Fruit fly (Drosophila melanogaster) whole organism, embryonic: ENCODE results near the gene CG32388.
A peak's percentile ranks its signal among the peaks of the same experiment; 100 is the strongest.

Experiments used
- Bgb ChIP-seq: fragments of 200-800 bp; sonication (Bioruptor generic); IDR thresholded peaks from 2 replicates; pipeline ENCODE4 v1.3.6; 2022; ENCODE audit warnings: missing biosample characterization, missing genetic modification characterization; ENCODE audit not compliant: partially characterized antibody
- BtbVII ChIP-seq: fragments of 200-800 bp; sonication (Bioruptor generic); optimal IDR thresholded peaks from 3 replicates; lab custom pipeline; 2017; ENCODE audit warnings: missing biosample characterization, mild to moderate bottlenecking, missing genetic modification characterization
- CG11247 ChIP-seq: fragments of 200-800 bp; sonication (Bioruptor generic); IDR thresholded peaks from 2 replicates; pipeline ENCODE4 v1.3.6; 2022; ENCODE audit warnings: missing biosample characterization, missing genetic modification characterization
- CG11456 ChIP-seq: fragments of 200-800 bp; sonication (Bioruptor generic); IDR thresholded peaks from 3 replicates; pipeline ENCODE4 v1.3.6; 2022; ENCODE audit warnings: missing biosample characterization, missing genetic modification characterization
- CG15011 ChIP-seq: fragments of 200-800 bp; sonication (Bioruptor generic); optimal IDR thresholded peaks from 3 replicates; lab custom pipeline; 2018; ENCODE audit warnings: missing biosample characterization, mild to moderate bottlenecking, missing genetic modification characterization
- CG15696 ChIP-seq: fragments of 200-800 bp; sonication (Bioruptor generic); optimal IDR thresholded peaks from 2 replicates; lab custom pipeline; 2019; ENCODE audit warnings: missing biosample characterization, mild to moderate bottlenecking, missing genetic modification characterization, moderate library complexity
- CG16813 ChIP-seq: fragments of 200-800 bp; sonication (Bioruptor generic); IDR thresholded peaks from 3 replicates; pipeline ENCODE4 v1.3.6; 2022; ENCODE audit warnings: missing biosample characterization, missing genetic modification characterization; ENCODE audit not compliant: partially characterized antibody
- CG18764 ChIP-seq: fragments of 200-800 bp; sonication (Bioruptor generic); optimal IDR thresholded peaks from 3 replicates; lab custom pipeline; 2016; ENCODE audit warnings: missing biosample characterization, missing genetic modification characterization
- CG2889 ChIP-seq: fragments of 200-800 bp; sonication (Bioruptor generic); IDR thresholded peaks from 3 replicates; pipeline ENCODE4 v1.3.6; 2022; ENCODE audit warnings: missing biosample characterization, missing genetic modification characterization
- CG3163 ChIP-seq: fragments of 200-800 bp; sonication (Bioruptor generic); optimal IDR thresholded peaks from 3 replicates; lab custom pipeline; 2016; ENCODE audit warnings: missing biosample characterization, missing genetic modification characterization
- CG3726 ChIP-seq: fragments of 200-800 bp; sonication (Bioruptor generic); IDR thresholded peaks from 3 replicates; pipeline ENCODE4, ENCODE4 v1.3.6; 2022; ENCODE audit warnings: missing biosample characterization, missing genetic modification characterization
- CG5953 ChIP-seq: fragments of 200-800 bp; sonication (Bioruptor generic); IDR thresholded peaks from 2 replicates; pipeline ENCODE4 v1.3.6; 2022; ENCODE audit warnings: missing biosample characterization, missing genetic modification characterization
- CG6654 ChIP-seq: fragments of 200-800 bp; sonication (Bioruptor generic); optimal IDR thresholded peaks from 2 replicates; lab custom pipeline; 2017; ENCODE audit warnings: missing biosample characterization, mild to moderate bottlenecking, missing genetic modification characterization
- Deaf1 ChIP-seq: fragments of 200-800 bp; optimal IDR thresholded peaks from 3 replicates; lab custom pipeline; 2019; ENCODE audit warnings: missing biosample characterization, mild to moderate bottlenecking, missing genetic modification characterization, moderate library complexity
- Drgx ChIP-seq: fragments of 200-800 bp; sonication (Bioruptor generic); IDR thresholded peaks from 2 replicates; pipeline ENCODE4 v1.3.6; 2022; ENCODE audit warnings: missing biosample characterization, missing genetic modification characterization
- HLH4C ChIP-seq: fragments of 200-800 bp; sonication (Bioruptor generic); IDR thresholded peaks from 3 replicates; pipeline ENCODE4 v1.3.6; 2022; ENCODE audit warnings: missing biosample characterization, missing genetic modification characterization; ENCODE audit not compliant: partially characterized antibody
- Hr39 ChIP-seq: fragments of >200 bp; optimal IDR thresholded peaks from 2 replicates; lab custom pipeline; 2017
- Lhr ChIP-seq: fragments of 200-800 bp; sonication (Bioruptor generic); optimal IDR thresholded peaks from 3 replicates; lab custom pipeline; 2017; ENCODE audit warnings: mild to moderate bottlenecking, missing biosample characterization, missing genetic modification reagents, missing genetic modification characterization
- Mrtf ChIP-seq: fragments of 200-800 bp; sonication (Bioruptor generic); IDR thresholded peaks from 3 replicates; pipeline ENCODE4 v1.3.6; 2022; ENCODE audit warnings: missing biosample characterization, missing genetic modification characterization
- Nf-YB ChIP-seq: fragments of 200-800 bp; sonication (Bioruptor generic); optimal IDR thresholded peaks from 3 replicates; lab custom pipeline; 2019; ENCODE audit warnings: missing biosample characterization, mild to moderate bottlenecking, missing genetic modification characterization, moderate library complexity
- Nf-YC ChIP-seq: fragments of 200-800 bp; optimal IDR thresholded peaks from 3 replicates; lab custom pipeline; 2019; ENCODE audit warnings: missing biosample characterization, mild to moderate bottlenecking, missing genetic modification characterization, moderate library complexity
- Optix ChIP-seq: fragments of 200-800 bp; sonication (Bioruptor generic); IDR thresholded peaks from 3 replicates; pipeline ENCODE4 v1.3.6; 2022; ENCODE audit warnings: missing biosample characterization, missing genetic modification characterization
- Scr ChIP-seq: fragments of 200-800 bp; sonication (Bioruptor generic); IDR thresholded peaks from 2 replicates; pipeline ENCODE4 v1.3.6; 2022; ENCODE audit warnings: missing biosample characterization, missing genetic modification characterization; ENCODE audit not compliant: partially characterized antibody
- Trl ChIP-seq, 3 experiments: fragments of >200 bp in 2 of 3; fragments of 200-800 bp in 1 of 3; sonication (Bioruptor generic) in 1 of 3; optimal IDR thresholded peaks; 2 replicates in 1 of 3; 3 replicates in 2 of 3; lab custom pipeline; 2016 to 2017; ENCODE audit warnings: missing biosample characterization in 1 of 3, missing genetic modification characterization in 1 of 3
- YL-1 ChIP-seq: fragments of 200-800 bp; sonication (Bioruptor generic); optimal IDR thresholded peaks from 3 replicates; lab custom pipeline; 2017; ENCODE audit warnings: missing biosample characterization, mild to moderate bottlenecking, missing genetic modification characterization
- amos ChIP-seq: fragments of 200-800 bp; sonication (Bioruptor generic); IDR thresholded peaks from 2 replicates; pipeline ENCODE4 v1.3.6; 2022; ENCODE audit warnings: missing biosample characterization, missing genetic modification characterization; ENCODE audit not compliant: partially characterized antibody
- ato ChIP-seq: fragments of 200-800 bp; sonication (Bioruptor generic); IDR thresholded peaks from 2 replicates; pipeline ENCODE4 v1.3.6; 2022; ENCODE audit warnings: missing biosample characterization, missing genetic modification characterization; ENCODE audit not compliant: partially characterized antibody
- dpn ChIP-seq, 2 experiments: fragments of 200-800 bp; sonication (Bioruptor generic); optimal IDR thresholded peaks; 3 replicates each; lab custom pipeline; 2016; ENCODE audit warnings: missing biosample characterization in 2 of 2, missing genetic modification characterization in 2 of 2
- ftz-f1 ChIP-seq: fragments of 200-800 bp; sonication (Bioruptor generic); optimal IDR thresholded peaks from 2 replicates; lab custom pipeline; 2016; ENCODE audit warnings: missing biosample characterization, missing genetic modification characterization
- pzg ChIP-seq: fragments of 200-800 bp; sonication (Bioruptor generic); optimal IDR thresholded peaks from 3 replicates; lab custom pipeline; 2018; ENCODE audit warnings: missing biosample characterization, mild to moderate bottlenecking, missing genetic modification characterization, moderate library complexity
- sd ChIP-seq: fragments of 200-800 bp; sonication (Bioruptor generic); optimal IDR thresholded peaks from 3 replicates; lab custom pipeline; 2018; ENCODE audit warnings: missing biosample characterization, mild to moderate bottlenecking, missing genetic modification characterization, moderate library complexity
- seq ChIP-seq: fragments of 200-800 bp; sonication (Bioruptor generic); IDR thresholded peaks from 2 replicates; pipeline ENCODE4 v1.3.6; 2022; ENCODE audit warnings: missing biosample characterization, missing genetic modification characterization
- tna ChIP-seq: fragments of 200-800 bp; sonication (Bioruptor generic); IDR thresholded peaks from 2 replicates; pipeline ENCODE4 v1.3.6; 2022; ENCODE audit warnings: missing biosample characterization, missing genetic modification characterization; ENCODE audit not compliant: partially characterized antibody
- vnd ChIP-seq: fragments of 200-800 bp; sonication (Bioruptor generic); IDR thresholded peaks from 3 replicates; pipeline ENCODE4 v1.3.6; 2022; ENCODE audit warnings: missing biosample characterization, missing genetic modification characterization; ENCODE audit not compliant: partially characterized antibody
- zfh1 ChIP-seq: fragments of 200-800 bp; sonication (Bioruptor generic); IDR thresholded peaks from 3 replicates; pipeline ENCODE4 v1.3.6; 2022; ENCODE audit warnings: missing biosample characterization, missing genetic modification characterization

CG32388 gene

dm6 chr3L:6942103-6942830 lies 42.1 kb downstream of the CG32388 start (continued):
- TF ChIP-seq CG16813 (GFP tag; lab: Robert Waterston, UW) (peak; percentile 27; the same call in 1 of the 3 replicates), vnd (peak; percentile 46; the same call in 1 of the 3 replicates), CG3726 (no peak), CG11247 (no peak), zfh1 (GFP tag; lab: Robert Waterston, UW) (0 out of 3 replicates have a peak, but pooled peaks have one; percentile 13), Lhr (GFP tag; lab: Kevin White, UChicago) (peak; percentile 6), CG11456 (GFP tag; lab: Robert Waterston, UW) (0 out of 3 replicates have a peak, but pooled peaks have one; percentile 26), ato (GFP tag; lab: Robert Waterston, UW) (peak; percentile 26; the same call in 1 of the 2 replicates), seq (GFP tag; lab: Robert Waterston, UW) (peak; percentile 68; the same call in 1 of the 2 replicates), amos (GFP tag; lab: Robert Waterston, UW) (peak; percentile 47; the same call in 1 of the 2 replicates), pzg (peak; percentile 21), Bgb (peak; percentile 44; the same call in 1 of the 2 replicates), Scr (GFP tag; lab: Robert Waterston, UW) (peak; percentile 33), tna (0 out of 2 replicates have a peak, but pooled peaks have one; percentile 43), Trl (optimal IDR thresholded peaks at IDR 0.05; lab: Kevin White, UChicago) (no peak), Trl (GFP tag; optimal IDR thresholded peaks at IDR 0.05; lab: Kevin White, UChicago) (peak; percentile 16), CG6654 (no peak), ftz-f1 (GFP tag; lab: Kevin White, UChicago) (peak; percentile 21), Mrtf (GFP tag; lab: Robert Waterston, UW) (no peak), HLH4C (GFP tag; lab: Robert Waterston, UW) (peak; percentile 66), CG15011 (no peak)

dm6 chr3L:6934799-6935318 lies 49.5 kb downstream of the CG32388 start:
- TF ChIP-seq CG18764 (GFP tag; lab: Kevin White, UChicago) (no peak), Optix (GFP tag; lab: Robert Waterston, UW) (0 out of 3 replicates have a peak, but pooled peaks have one; percentile 15), CG3163 (GFP tag; lab: Kevin White, UChicago) (no peak), CG5953 (GFP tag; lab: Robert Waterston, UW) (no peak), YL-1 (no peak), Nf-YC (peak; percentile 89), BtbVII (GFP tag; lab: Kevin White, UChicago) (no peak), Hr39 (lab: Kevin White, UChicago) (no peak), dpn (GFP tag; optimal IDR thresholded peaks at IDR 0.05; lab: Kevin White, UChicago) (no peak), Drgx (GFP tag; lab: Robert Waterston, UW) (peak; percentile 45), Deaf1 (peak; percentile 82), Mrtf (GFP tag; lab: Robert Waterston, UW) (0 out of 3 replicates have a peak, but pooled peaks have one; percentile 22), CG15696 (tag; lab: Kevin White, UChicago) (no peak), sd (tag; lab: Kevin White, UChicago) (no peak), Nf-YB (peak; percentile 81), CG2889 (GFP tag; lab: Robert Waterston, UW) (0 out of 3 replicates have a peak, but pooled peaks have one; percentile 24)
